Worm (Caenorhabditis elegans): ENCODE results near the gene B0393.5.
A peak's percentile ranks its signal among the peaks of the same experiment; 100 is the strongest.

Gene B0393.5

DNA sequence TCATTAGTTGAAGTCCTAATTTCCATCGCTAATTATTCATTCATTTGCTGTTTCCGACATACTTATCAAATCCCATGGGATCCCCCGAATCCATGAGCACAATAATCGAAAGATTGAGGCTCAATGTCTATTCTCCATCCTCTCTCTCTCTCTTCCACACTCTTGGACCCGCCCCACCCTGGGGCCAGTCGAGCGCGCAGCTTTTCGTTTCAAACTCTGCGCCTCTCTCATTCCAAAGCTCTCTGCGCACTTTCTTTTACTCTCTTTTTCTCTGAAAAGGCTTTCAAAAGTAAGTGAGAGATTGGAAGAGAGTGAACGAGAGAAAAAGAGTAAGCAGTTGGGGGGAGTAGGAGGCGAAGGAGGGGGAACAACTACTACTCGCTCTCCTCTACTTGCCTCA, 43.8 kb upstream of the B0393.5 start, which contains the start of gene acy-1 (continued):
- no peak for TF ChIP-seq T07F8.4 (tag; optimal IDR thresholded peaks at IDR 0.05)
- TF ChIP-seq tbp1 (GFP tag; optimal IDR thresholded peaks at IDR 0.05): no peak
- TF ChIP-seq cebp-1 (GFP tag; IDR thresholded peaks at IDR 0.05): no peak
- TF ChIP-seq cebp-1 (tag; optimal IDR thresholded peaks at IDR 0.05): peak; percentile 59
- TF ChIP-seq lin-35 (GFP tag; optimal IDR thresholded peaks at IDR 0.05): peak in 1 of 3 experiments; percentile 78
- no peak for TF ChIP-seq tlf-1 (GFP tag; optimal IDR thresholded peaks at IDR 0.05)
- TF ChIP-seq fkh-3 (tag; optimal IDR thresholded peaks at IDR 0.05): no peak
- TF ChIP-seq chd-7 (tag; optimal IDR thresholded peaks at IDR 0.05): no peak
- TF ChIP-seq lin-54 (GFP tag; optimal IDR thresholded peaks at IDR 0.05): peak; percentile 8
- TF ChIP-seq ztf-3 (GFP tag; optimal IDR thresholded peaks at IDR 0.05): no peak
- TF ChIP-seq bed-1 (GFP tag; IDR thresholded peaks at IDR 0.05): no peak
- TF ChIP-seq ztf-18 (tag; optimal IDR thresholded peaks at IDR 0.05): no peak
- no peak for TF ChIP-seq nhr-120 (GFP tag; IDR thresholded peaks at IDR 0.05)
- no peak for TF ChIP-seq hlh-26 (GFP tag; conservative IDR thresholded peaks at IDR 0.05)
- no peak for TF ChIP-seq nhr-90 (tag; optimal IDR thresholded peaks at IDR 0.05)
- TF ChIP-seq attf-6 (GFP tag; IDR thresholded peaks at IDR 0.05): no peak
- no peak for TF ChIP-seq cebp-2 (GFP tag; IDR thresholded peaks at IDR 0.05)
- TF ChIP-seq C17E4.6 (GFP tag; IDR thresholded peaks at IDR 0.05): no peak
- TF ChIP-seq tbx-9 (tag; optimal IDR thresholded peaks at IDR 0.05; ENCODE audit: borderline replicate concordance): no peak
- TF ChIP-seq unc-62 (GFP tag; optimal IDR thresholded peaks at IDR 0.05): no peak
- no peak for TF ChIP-seq ceh-58 (GFP tag; IDR thresholded peaks at IDR 0.05)
- peak; percentile 36 for TF ChIP-seq lin-40 (tag; optimal IDR thresholded peaks at IDR 0.05)
- no peak for TF ChIP-seq Y56A3A.18 (GFP tag; IDR thresholded peaks at IDR 0.05)
- no peak for TF ChIP-seq ama-1 (optimal IDR thresholded peaks at IDR 0.05)
- TF ChIP-seq ama-1 (GFP tag; optimal IDR thresholded peaks at IDR 0.05): no peak
- TF ChIP-seq mcd-1 (GFP tag; IDR thresholded peaks at IDR 0.05): peak; percentile 57

DNA sequence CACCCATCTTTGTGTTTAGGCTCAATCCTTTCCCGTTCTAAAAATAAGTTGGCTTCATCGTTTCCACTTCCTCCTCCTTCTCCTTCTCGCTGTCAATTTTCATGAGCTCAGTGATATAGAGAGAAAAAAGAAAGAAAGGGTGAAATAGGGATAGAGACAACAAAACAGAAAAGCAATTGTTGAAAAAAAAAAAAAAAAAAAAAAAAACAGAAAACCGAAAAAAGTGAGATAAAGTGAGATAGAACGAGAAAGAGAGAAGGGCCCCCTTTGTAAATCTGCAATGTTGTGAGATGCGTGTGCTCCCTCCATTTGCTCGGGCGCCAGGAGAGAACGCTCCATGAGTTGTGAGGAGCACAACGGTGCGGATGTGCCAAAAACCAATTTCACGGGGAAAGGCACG, 41.7 kb upstream of the B0393.5 start:
- peak; percentile 54 for TF ChIP-seq zfh-2 (GFP tag; conservative IDR thresholded peaks at IDR 0.05)
- TF ChIP-seq ztf-18 (tag; optimal IDR thresholded peaks at IDR 0.05): no peak
- TF ChIP-seq nhr-120 (GFP tag; IDR thresholded peaks at IDR 0.05): no peak

DNA sequence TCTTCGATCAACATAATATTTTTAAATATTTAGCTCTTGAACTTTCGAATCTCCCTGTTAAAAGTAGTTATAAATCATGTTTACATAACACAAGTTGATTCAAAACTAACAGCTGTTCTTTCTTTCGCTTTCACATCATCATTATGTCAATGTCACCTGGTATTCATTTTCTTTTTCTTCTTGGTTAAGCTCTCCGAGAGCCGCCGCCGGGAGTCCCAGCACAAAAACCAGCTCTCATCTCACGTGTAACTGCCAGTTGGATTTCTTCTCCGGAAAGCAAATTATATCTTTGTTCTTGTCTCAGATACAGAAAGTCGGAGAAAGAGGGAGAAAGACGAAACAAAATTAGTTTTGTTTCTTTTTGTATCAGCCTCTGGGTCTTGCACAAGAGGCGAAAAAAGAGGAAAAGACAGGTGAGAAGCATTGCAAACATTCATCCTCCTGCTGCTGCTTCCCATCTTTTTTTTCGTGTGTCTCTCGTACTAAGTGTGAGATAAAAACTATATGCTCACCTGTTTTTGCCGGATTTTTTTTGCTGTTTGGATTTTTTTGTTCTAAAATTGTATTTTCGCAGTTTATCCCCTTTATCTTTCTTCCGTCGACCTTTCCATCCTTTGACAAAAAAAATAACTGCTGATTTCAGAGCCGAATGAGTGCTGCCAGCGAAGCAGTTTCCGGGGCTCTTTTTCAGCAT, 34.1 kb upstream of the B0393.5 start, which contains the start of gene F17C8.3:
Gene F17C8.3, plus strand, starts transcription at position 644 of the 694 bp plus-strand sequence.
- TF ChIP-seq somi-1 (GFP tag; optimal IDR thresholded peaks at IDR 0.05): peak; percentile 17
- no peak for TF ChIP-seq ztf-26 (tag; optimal IDR thresholded peaks at IDR 0.05)
- peak; percentile 21 for TF ChIP-seq K12H6.12 (tag; optimal IDR thresholded peaks at IDR 0.05)

DNA sequence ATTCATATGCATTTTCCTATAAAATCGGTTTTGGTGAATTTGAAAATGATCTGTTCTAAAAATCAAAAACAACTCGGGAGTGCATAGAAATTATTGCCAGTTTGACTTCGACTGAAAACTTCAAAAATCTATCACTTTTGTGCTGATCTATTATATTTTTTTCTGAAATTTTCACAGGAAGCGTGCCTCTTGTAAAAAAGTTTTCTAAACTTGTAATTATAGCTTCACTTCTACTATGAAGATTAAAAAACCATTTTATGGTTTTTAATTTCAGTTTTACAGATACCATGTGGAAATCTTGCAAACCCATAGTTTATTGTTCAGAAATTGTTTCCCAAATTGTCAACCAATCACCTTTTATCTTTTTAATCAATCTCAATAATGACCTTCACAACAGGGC, 31.5 kb upstream of the B0393.5 start, which contains the start of gene F17C8.9:
Gene F17C8.9, plus strand, starts transcription at position 301 of the 400 bp plus-strand sequence.
- TF ChIP-seq cebp-2 (GFP tag; IDR thresholded peaks at IDR 0.05): no peak
- TF ChIP-seq mcd-1 (GFP tag; IDR thresholded peaks at IDR 0.05): no peak
- no peak for TF ChIP-seq somi-1 (GFP tag; optimal IDR thresholded peaks at IDR 0.05)
- no peak for TF ChIP-seq nfya-1 (tag; optimal IDR thresholded peaks at IDR 0.05; ENCODE audit: borderline replicate concordance, insufficient read depth)
- no peak for TF ChIP-seq C06A6.2 (GFP tag; conservative IDR thresholded peaks at IDR 0.05)
- no peak for TF ChIP-seq snpc-4 (GFP tag; optimal IDR thresholded peaks at IDR 0.05)
- no peak for TF ChIP-seq snpc-4 (tag; optimal IDR thresholded peaks at IDR 0.05)
- no peak for TF ChIP-seq Y95B8A.8 (GFP tag; IDR thresholded peaks at IDR 0.05)
- no peak for TF ChIP-seq attf-3 (GFP tag; conservative IDR thresholded peaks at IDR 0.05)
- no peak for TF ChIP-seq K11D2.4 (GFP tag; IDR thresholded peaks at IDR 0.05)
- TF ChIP-seq lsl-1 (GFP tag; optimal IDR thresholded peaks at IDR 0.05): no peak
- no peak for TF ChIP-seq B0035.1 (tag; optimal IDR thresholded peaks at IDR 0.05)
- TF ChIP-seq T26A5.8 (tag; optimal IDR thresholded peaks at IDR 0.05): no peak
- TF ChIP-seq atf-7 (tag; optimal IDR thresholded peaks at IDR 0.05): no peak
